Worm (Caenorhabditis elegans): ENCODE results near the gene C50B6.3.

The C50B6.3 gene

ce11 chrV:13338037-13338436, 24.7 kb downstream of the C50B6.3 start:
- TF ChIP-seq ceh-16 (tag; optimal IDR thresholded peaks at IDR 0.05): no peak
- no peak for TF ChIP-seq skn-1 (tag; optimal IDR thresholded peaks at IDR 0.05)
- TF ChIP-seq aly-2 (tag; optimal IDR thresholded peaks at IDR 0.05): no peak
- no peak for TF ChIP-seq R02D3.7 (tag; optimal IDR thresholded peaks at IDR 0.05)
- no peak for TF ChIP-seq mml-1 (tag; optimal IDR thresholded peaks at IDR 0.05)
- TF ChIP-seq nhr-67 (tag; optimal IDR thresholded peaks at IDR 0.05): no peak
- TF ChIP-seq elt-1 (tag; optimal IDR thresholded peaks at IDR 0.05): no peak
- no peak for TF ChIP-seq elt-3 (tag; optimal IDR thresholded peaks at IDR 0.05)
- TF ChIP-seq hmg-11 (tag; optimal IDR thresholded peaks at IDR 0.05): no peak
- TF ChIP-seq lsy-12 (tag; optimal IDR thresholded peaks at IDR 0.05): no peak
- TF ChIP-seq elt-2 (tag; optimal IDR thresholded peaks at IDR 0.05): no peak
- TF ChIP-seq daf-12 (tag; optimal IDR thresholded peaks at IDR 0.05): no peak
- TF ChIP-seq zag-1 (tag; optimal IDR thresholded peaks at IDR 0.05): no peak
- no peak for TF ChIP-seq tbx-2 (tag; optimal IDR thresholded peaks at IDR 0.05)
- no peak for TF ChIP-seq nhr-77 (tag; optimal IDR thresholded peaks at IDR 0.05)
- no peak for TF ChIP-seq lin-39 (tag; optimal IDR thresholded peaks at IDR 0.05)
- no peak for TF ChIP-seq fkh-2 (tag; optimal IDR thresholded peaks at IDR 0.05)

- TF ChIP-seq skn-1 (tag; optimal IDR thresholded peaks at IDR 0.05) (no peak), ztf-4 (tag; optimal IDR thresholded peaks at IDR 0.05) (no peak), ceh-9 (tag; optimal IDR thresholded peaks at IDR 0.05) (no peak), eor-1 (tag; optimal IDR thresholded peaks at IDR 0.05) (no peak), sea-2 (GFP tag; optimal IDR thresholded peaks at IDR 0.05) (no peak), lsy-12 (tag; optimal IDR thresholded peaks at IDR 0.05) (no peak)
These were observed 26.4 kb downstream of the C50B6.3 start, which contains the start of the genes str-4 and lgc-48 for ce11 chrV:13339633-13340290. str-4 (minus strand) TSS chrV:13339733. lgc-48 (plus strand) TSS chrV:13340240.

ce11 chrV:13342235-13342634, 28.9 kb downstream of the C50B6.3 start:
- TF ChIP-seq nhr-11 (tag; optimal IDR thresholded peaks at IDR 0.05): no peak
- TF ChIP-seq zag-1 (tag; optimal IDR thresholded peaks at IDR 0.05): no peak
- TF ChIP-seq fkh-2 (tag; optimal IDR thresholded peaks at IDR 0.05): no peak
- no peak for TF ChIP-seq jun-1 (tag; optimal IDR thresholded peaks at IDR 0.05)
- no peak for TF ChIP-seq skn-1 (tag; optimal IDR thresholded peaks at IDR 0.05)
- no peak for TF ChIP-seq fos-1 (tag; optimal IDR thresholded peaks at IDR 0.05)
- no peak for TF ChIP-seq nhr-76 (tag; optimal IDR thresholded peaks at IDR 0.05)

- TF ChIP-seq sea-2 (GFP tag; optimal IDR thresholded peaks at IDR 0.05): no peak
- peak; percentile 68 for TF ChIP-seq egl-5 (tag; optimal IDR thresholded peaks at IDR 0.05)
- TF ChIP-seq fkh-2 (tag; optimal IDR thresholded peaks at IDR 0.05): no peak
- TF ChIP-seq unc-39 (tag; optimal IDR thresholded peaks at IDR 0.05): no peak
- no peak for TF ChIP-seq eor-1 (tag; optimal IDR thresholded peaks at IDR 0.05)
- TF ChIP-seq fkh-10 (GFP tag; optimal IDR thresholded peaks at IDR 0.05): no peak
These were observed 32.5 kb downstream of the C50B6.3 start, which contains the start of gene twk-43 for ce11 chrV:13345867-13346328. twk-43 (plus strand) TSS chrV:13346278.

ce11 chrV:13350302-13350701, 36.9 kb downstream of the C50B6.3 start:
- peak; percentile 80 for TF ChIP-seq fkh-10 (GFP tag; optimal IDR thresholded peaks at IDR 0.05)
- TF ChIP-seq skn-1 (tag; optimal IDR thresholded peaks at IDR 0.05): no peak
- no peak for TF ChIP-seq nhr-23 (tag; optimal IDR thresholded peaks at IDR 0.05)
- no peak for TF ChIP-seq nhr-67 (tag; optimal IDR thresholded peaks at IDR 0.05)
- TF ChIP-seq ztf-11 (tag; optimal IDR thresholded peaks at IDR 0.05): no peak
- no peak for TF ChIP-seq zag-1 (tag; optimal IDR thresholded peaks at IDR 0.05)
- TF ChIP-seq ZK546.5 (tag; optimal IDR thresholded peaks at IDR 0.05): no peak

- TF ChIP-seq ceh-28 (tag; optimal IDR thresholded peaks at IDR 0.05) (no peak), unc-39 (tag; optimal IDR thresholded peaks at IDR 0.05) (no peak), fkh-10 (GFP tag; optimal IDR thresholded peaks at IDR 0.05) (no peak), lin-39 (tag; optimal IDR thresholded peaks at IDR 0.05) (peak; percentile 45), elt-1 (tag; optimal IDR thresholded peaks at IDR 0.05) (peak; percentile 77), unc-62 (GFP tag; optimal IDR thresholded peaks at IDR 0.05) (peak; percentile 87), nfya-1 (tag; optimal IDR thresholded peaks at IDR 0.05; ENCODE audit: insufficient read depth) (peak; percentile 28)
These were observed 38.4 kb downstream of the C50B6.3 start for ce11 chrV:13351773-13352172.
